Worm (Caenorhabditis elegans) whole organism, dauer: Measurements from ENCODE around the gene D1005.4.

Experiments used
- unc-62 ChIP-seq: sonication (generic microtip); optimal IDR thresholded peaks from 2 replicates; lab custom pipeline; 2017; ENCODE audit warnings: missing biosample characterization, missing genetic modification reagents, missing genetic modification characterization

D1005.4 gene

ce11 chrX:1502914-1503313, 17.3 kb upstream of the D1005.4 start:
- no peak for TF ChIP-seq unc-62 (GFP tag; lab: Kevin White, UChicago)

ce11 chrX:1502490-1502889, 16.9 kb upstream of the D1005.4 start, which contains the start of gene F09E10.1:
Gene F09E10.1 (plus strand): TSS chrX:1502790.
- TF ChIP-seq unc-62 (GFP tag; lab: Kevin White, UChicago) = no peak

ce11 chrX:1501752-1502151, 16.1 kb upstream of the D1005.4 start, which contains the start of gene F09E10.7:
Gene F09E10.7 (minus strand): TSS chrX:1501852.
- TF ChIP-seq unc-62 (GFP tag; lab: Kevin White, UChicago) = no peak

ce11 chrX:1499499-1499898, 13.9 kb upstream of the D1005.4 start:
- TF ChIP-seq unc-62 (GFP tag; lab: Kevin White, UChicago) = no peak

ce11 chrX:1497581-1497980, 12.0 kb upstream of the D1005.4 start, which contains the start of gene F09E10.6:
Gene F09E10.6 (minus strand): TSS chrX:1497681.
- TF ChIP-seq unc-62 (GFP tag; lab: Kevin White, UChicago) = no peak

ce11 chrX:1495980-1496379, 10.4 kb upstream of the D1005.4 start:
- TF ChIP-seq unc-62 (GFP tag; lab: Kevin White, UChicago) = no peak

- no peak for TF ChIP-seq unc-62 (GFP tag; lab: Kevin White, UChicago)
Observed at ce11 chrX:1494256-1494655, 8.6 kb upstream of the D1005.4 start, which contains the start of gene F09E10.5. Gene F09E10.5 (minus strand): TSS chrX:1494356.

ce11 chrX:1492174-1492573, 6.6 kb upstream of the D1005.4 start:
- no peak for TF ChIP-seq unc-62 (GFP tag; lab: Kevin White, UChicago)

ce11 chrX:1491036-1491435, 5.4 kb upstream of the D1005.4 start:
- TF ChIP-seq unc-62 (GFP tag; lab: Kevin White, UChicago) = no peak

- TF ChIP-seq unc-62 (GFP tag; lab: Kevin White, UChicago) = no peak
Observed at ce11 chrX:1489574-1489973, 4.0 kb upstream of the D1005.4 start.

- no peak for TF ChIP-seq unc-62 (GFP tag; lab: Kevin White, UChicago)
Observed at ce11 chrX:1488775-1489174, 3.2 kb upstream of the D1005.4 start.

ce11 chrX:1487096-1487495, 1.5 kb upstream of the D1005.4 start:
- TF ChIP-seq unc-62 (GFP tag; lab: Kevin White, UChicago) = no peak

- no peak for TF ChIP-seq unc-62 (GFP tag; lab: Kevin White, UChicago)
Observed at ce11 chrX:1486135-1486648, 574 bp upstream of the D1005.4 start, which contains the start of the genes D1005.10 and dhs-25. Gene D1005.10 (minus strand): TSS chrX:1486185. Gene dhs-25 (plus strand): TSS chrX:1486532.

ce11 chrX:1483229-1483628, 2.4 kb downstream of the D1005.4 start:
- no peak for TF ChIP-seq unc-62 (GFP tag; lab: Kevin White, UChicago)

ce11 chrX:1480564-1480963, 5.1 kb downstream of the D1005.4 start:
- no peak for TF ChIP-seq unc-62 (GFP tag; lab: Kevin White, UChicago)

ce11 chrX:1479637-1480036, 6.0 kb downstream of the D1005.4 start:
- no peak for TF ChIP-seq unc-62 (GFP tag; lab: Kevin White, UChicago)

- no peak for TF ChIP-seq unc-62 (GFP tag; lab: Kevin White, UChicago)
Observed at ce11 chrX:1479190-1479589, 6.4 kb downstream of the D1005.4 start, which contains the start of gene acly-1. Gene acly-1 (plus strand): TSS chrX:1479542.
